Worm (Caenorhabditis elegans) whole organism, midembryonic: ENCODE measurements around the gene Y67D2.2.

Experiments used
- T22C8.4 ChIP-seq: fragments of 200-800 bp; sonication (Bioruptor generic); IDR thresholded peaks from 2 replicates; pipeline ENCODE4 v1.3.6; 2022; ENCODE audit warnings: missing genetic modification characterization, missing compliant biosample characterization
- cog-1 ChIP-seq: sonication (generic microtip); optimal IDR thresholded peaks from 2 replicates; lab custom pipeline; 2016; ENCODE audit warnings: missing genetic modification characterization, missing compliant biosample characterization
- flt-1 ChIP-seq: fragments of 200-800 bp; sonication (Bioruptor generic); IDR thresholded peaks from 2 replicates; pipeline ENCODE4 v1.3.6; 2022; ENCODE audit warnings: missing genetic modification characterization, missing compliant biosample characterization
- klf-2 ChIP-seq: fragments of 200-800 bp; sonication (Bioruptor generic); conservative IDR thresholded peaks from 2 replicates; pipeline ENCODE4 v1.3.6; 2022; ENCODE audit warnings: missing genetic modification reagents, missing genetic modification characterization, missing compliant biosample characterization
- med-1 ChIP-seq: sonication (generic microtip); optimal IDR thresholded peaks from 2 replicates; lab custom pipeline; 2017; ENCODE audit warnings: missing genetic modification characterization, mild to moderate bottlenecking, missing compliant biosample characterization, antibody characterized with exemption, missing genetic modification reagents; ENCODE audit not compliant: insufficient read depth
- tab-1 ChIP-seq: fragments of 200-800 bp; sonication (Bioruptor generic); IDR thresholded peaks from 2 replicates; pipeline ENCODE4 v1.3.6; 2022; ENCODE audit warnings: missing genetic modification characterization, missing compliant biosample characterization
- ztf-23 ChIP-seq: fragments of 200-800 bp; sonication (Bioruptor generic); IDR thresholded peaks from 2 replicates; pipeline ENCODE4 v1.3.6; 2022; ENCODE audit warnings: missing genetic modification reagents, missing genetic modification characterization, missing compliant biosample characterization
- ztf-29 ChIP-seq: fragments of 200-800 bp; sonication (Bioruptor generic); IDR thresholded peaks from 2 replicates; pipeline ENCODE4 v1.3.6; 2022; ENCODE audit warnings: missing genetic modification reagents, missing genetic modification characterization, missing compliant biosample characterization

ce11 chrIII:1576451-1576850, 17.9 kb downstream of the Y67D2.2 start, which contains the start of gene Y22D7AL.7:
- TF ChIP-seq cog-1 (tag; lab: Kevin White, UChicago) (no peak), T22C8.4 (no peak), flt-1 (GFP tag; lab: Robert Waterston, UW) (no peak), ztf-29 (GFP tag; lab: Robert Waterston, UW) (no peak), med-1 (GFP tag; lab: Kevin White, UChicago) (no peak), tab-1 (GFP tag; lab: Robert Waterston, UW) (no peak), ztf-23 (GFP tag; lab: Robert Waterston, UW) (no peak), klf-2 (GFP tag; lab: Robert Waterston, UW) (no peak)
